Worm (Caenorhabditis elegans): Measurements from ENCODE around the gene itr-1.

ce11 chrIV:7726325-7726724 is 51.4 kb downstream of the itr-1 start, which contains the start of gene C50F7.5:
- no peak for TF ChIP-seq scrt-1 (GFP tag; IDR thresholded peaks at IDR 0.05)
- no peak for TF ChIP-seq ceh-13 (GFP tag; optimal IDR thresholded peaks at IDR 0.05)
- TF ChIP-seq ama-1 (optimal IDR thresholded peaks at IDR 0.05): no peak
- TF ChIP-seq hmg-4 (GFP tag; optimal IDR thresholded peaks at IDR 0.05): no peak
- TF ChIP-seq aly-1 (tag; optimal IDR thresholded peaks at IDR 0.05): no peak
- no peak for TF ChIP-seq hmbx-1 (tag; optimal IDR thresholded peaks at IDR 0.05)
- no peak for TF ChIP-seq hnd-1 (tag; optimal IDR thresholded peaks at IDR 0.05)
- no peak for TF ChIP-seq sea-1 (GFP tag; conservative IDR thresholded peaks at IDR 0.05)
- TF ChIP-seq flt-1 (GFP tag; IDR thresholded peaks at IDR 0.05): no peak
- TF ChIP-seq ceh-36 (tag; optimal IDR thresholded peaks at IDR 0.05): no peak
- TF ChIP-seq ets-7 (tag; optimal IDR thresholded peaks at IDR 0.05): no peak
- no peak for TF ChIP-seq F13C5.2 (tag; optimal IDR thresholded peaks at IDR 0.05)
- no peak for TF ChIP-seq pes-1 (GFP tag; IDR thresholded peaks at IDR 0.05)
- TF ChIP-seq tbx-37 (GFP tag; conservative IDR thresholded peaks at IDR 0.05): no peak
